Fruit fly (Drosophila melanogaster): Measurements from ENCODE around the gene Nha1.

- TF ChIP-seq CG30403 (GFP tag; optimal IDR thresholded peaks at IDR 0.05), result no peak
- TF ChIP-seq D19A (tag; optimal IDR thresholded peaks at IDR 0.05), result no peak
- TF ChIP-seq CG7357 (GFP tag; IDR thresholded peaks at IDR 0.05), result no peak
Measured at dm6 chr2L:6837829-6838228, 32.4 kb downstream of the Nha1 start.
